Worm (Caenorhabditis elegans) whole organism, early embryonic: Measurements from ENCODE around the gene tasp-1.

Source experiments
- ama-1 ChIP-seq: fragments of 150-350 bp; optimal IDR thresholded peaks from 2 replicates; lab custom pipeline; 2014
- ceh-36 ChIP-seq: sonication (generic microtip); optimal IDR thresholded peaks from 2 replicates; lab custom pipeline; 2016; ENCODE audit warnings: missing genetic modification characterization, inconsistent platforms, missing compliant biosample characterization
- flt-1 ChIP-seq: fragments of 200-800 bp; sonication (Bioruptor generic); IDR thresholded peaks from 2 replicates; pipeline ENCODE4 v1.3.6; 2022; ENCODE audit warnings: missing genetic modification characterization, missing compliant biosample characterization
- hmbx-1 ChIP-seq: sonication (generic microtip); optimal IDR thresholded peaks from 2 replicates; lab custom pipeline; 2016; ENCODE audit warnings: mild to moderate bottlenecking, missing genetic modification characterization, missing compliant biosample characterization
- hmg-4 ChIP-seq: fragments of 200-800 bp; sonication (Bioruptor generic); optimal IDR thresholded peaks from 2 replicates; lab custom pipeline; 2018; ENCODE audit warnings: mild to moderate bottlenecking, missing genetic modification characterization, missing compliant biosample characterization
- hnd-1 ChIP-seq: sonication (generic microtip); optimal IDR thresholded peaks from 2 replicates; lab custom pipeline; 2016; ENCODE audit warnings: missing genetic modification characterization, missing compliant biosample characterization
- pes-1 ChIP-seq: fragments of 200-800 bp; sonication (Bioruptor generic); IDR thresholded peaks from 2 replicates; pipeline ENCODE4 v1.3.6; 2022; ENCODE audit warnings: missing genetic modification reagents, missing genetic modification characterization, missing compliant biosample characterization
- sea-1 ChIP-seq: fragments of 200-800 bp; sonication (Bioruptor generic); conservative IDR thresholded peaks from 2 replicates; pipeline ENCODE4 v1.3.6; 2022; ENCODE audit warnings: missing genetic modification characterization, missing compliant biosample characterization
- tra-4 ChIP-seq: sonication (generic microtip); optimal IDR thresholded peaks from 2 replicates; lab custom pipeline; 2017; ENCODE audit warnings: missing genetic modification characterization, missing compliant biosample characterization

ce11 chrIII:10721056-10721455 is 38.1 kb upstream of the tasp-1 start:
- TF ChIP-seq ama-1 (no peak), ceh-36 (tag; lab: Kevin White, UChicago) (no peak), hnd-1 (tag; lab: Kevin White, UChicago) (no peak), flt-1 (GFP tag; lab: Robert Waterston, UW) (no peak), hmbx-1 (tag; lab: Kevin White, UChicago) (no peak), hmg-4 (GFP tag; lab: Kevin White, UChicago) (no peak), pes-1 (GFP tag; lab: Robert Waterston, UW) (no peak), sea-1 (no peak), tra-4 (tag; lab: Kevin White, UChicago) (no peak)
